Worm (Caenorhabditis elegans): ENCODE measurements around the gene ipla-5.

ce11 chrIV:8739926-8740325 is 24.9 kb downstream of the ipla-5 start, which contains the start of gene mrps-33:
- TF ChIP-seq ztf-11 (tag; optimal IDR thresholded peaks at IDR 0.05) (no peak), nhr-67 (tag; optimal IDR thresholded peaks at IDR 0.05) (no peak), snpc-4 (tag; optimal IDR thresholded peaks at IDR 0.05) (no peak), nhr-77 (tag; optimal IDR thresholded peaks at IDR 0.05) (no peak), nhr-25 (tag; optimal IDR thresholded peaks at IDR 0.05) (no peak), elt-3 (tag; optimal IDR thresholded peaks at IDR 0.05) (no peak), R02D3.7 (tag; optimal IDR thresholded peaks at IDR 0.05) (no peak), jun-1 (tag; optimal IDR thresholded peaks at IDR 0.05) (no peak), elt-1 (tag; optimal IDR thresholded peaks at IDR 0.05) (no peak), fkh-2 (tag; optimal IDR thresholded peaks at IDR 0.05) (no peak)
